Fruit fly (Drosophila melanogaster) whole organism, embryonic: ENCODE results near the gene CG8641.

Experiments used
- Abd-B ChIP-seq: fragments of 200-800 bp; sonication (Bioruptor generic); optimal IDR thresholded peaks from 2 replicates; lab custom pipeline; 2018; ENCODE audit warnings: missing biosample characterization, mild to moderate bottlenecking, missing genetic modification characterization, moderate library complexity
- Atf6 ChIP-seq: fragments of 200-800 bp; sonication (Bioruptor generic); IDR thresholded peaks from 2 replicates; pipeline ENCODE4 v1.3.6; 2022; ENCODE audit warnings: missing biosample characterization, missing genetic modification characterization
- Bteb2 ChIP-seq: fragments of 200-800 bp; sonication (Bioruptor generic); optimal IDR thresholded peaks from 2 replicates; lab custom pipeline; 2016; ENCODE audit warnings: missing biosample characterization, missing genetic modification characterization
- CG10274 ChIP-seq: fragments of 200-800 bp; sonication (Bioruptor generic); optimal IDR thresholded peaks from 3 replicates; lab custom pipeline; 2017; ENCODE audit warnings: missing biosample characterization, mild to moderate bottlenecking, missing genetic modification characterization
- CG10654 ChIP-seq: fragments of 200-800 bp; sonication (Bioruptor generic); optimal IDR thresholded peaks from 2 replicates; lab custom pipeline; 2016; ENCODE audit warnings: missing biosample characterization, missing genetic modification characterization
- CG11723 ChIP-seq: fragments of 200-800 bp; sonication (Bioruptor generic); optimal IDR thresholded peaks from 2 replicates; lab custom pipeline; 2017; ENCODE audit warnings: missing biosample characterization, mild to moderate bottlenecking, missing genetic modification characterization
- CG12942 ChIP-seq: fragments of 200-800 bp; sonication (Bioruptor generic); optimal IDR thresholded peaks from 3 replicates; lab custom pipeline; 2016; ENCODE audit warnings: missing biosample characterization, missing genetic modification characterization
- CG14050 ChIP-seq: fragments of 200-800 bp; sonication (Bioruptor generic); IDR thresholded peaks from 3 replicates; pipeline ENCODE4 v1.3.6; 2022; ENCODE audit warnings: missing biosample characterization, missing genetic modification characterization
- CG14667 ChIP-seq: fragments of 200-800 bp; sonication (Bioruptor generic); IDR thresholded peaks from 2 replicates; pipeline ENCODE4 v1.3.6; 2022; ENCODE audit warnings: missing biosample characterization, missing genetic modification characterization
- CG14710 ChIP-seq: fragments of 200-800 bp; sonication (Bioruptor generic); optimal IDR thresholded peaks from 3 replicates; lab custom pipeline; 2019; ENCODE audit warnings: missing biosample characterization, mild to moderate bottlenecking, missing genetic modification characterization, moderate library complexity
- CG17568 ChIP-seq: fragments of 200-800 bp; sonication (Bioruptor generic); optimal IDR thresholded peaks from 2 replicates; lab custom pipeline; 2018; ENCODE audit warnings: missing biosample characterization, mild to moderate bottlenecking, missing genetic modification characterization, moderate library complexity
- CG18262 ChIP-seq: fragments of 200-800 bp; optimal IDR thresholded peaks from 3 replicates; lab custom pipeline; 2019; ENCODE audit warnings: missing biosample characterization, mild to moderate bottlenecking, missing genetic modification characterization, moderate library complexity
- CG18764 ChIP-seq: fragments of 200-800 bp; sonication (Bioruptor generic); optimal IDR thresholded peaks from 3 replicates; lab custom pipeline; 2016; ENCODE audit warnings: missing biosample characterization, missing genetic modification characterization
- CG2889 ChIP-seq: fragments of 200-800 bp; sonication (Bioruptor generic); IDR thresholded peaks from 3 replicates; pipeline ENCODE4 v1.3.6; 2022; ENCODE audit warnings: missing biosample characterization, missing genetic modification characterization
- CG31365 ChIP-seq: fragments of 200-800 bp; sonication (Bioruptor generic); optimal IDR thresholded peaks from 2 replicates; lab custom pipeline; 2018; ENCODE audit warnings: missing biosample characterization, mild to moderate bottlenecking, missing genetic modification characterization
- CG42726 ChIP-seq: fragments of 200-800 bp; sonication (Bioruptor generic); IDR thresholded peaks from 2 replicates; pipeline ENCODE4 v1.3.6; 2022; ENCODE audit warnings: missing biosample characterization, missing genetic modification characterization; ENCODE audit not compliant: partially characterized antibody
- CG4282 ChIP-seq: fragments of 200-800 bp; sonication (Bioruptor generic); optimal IDR thresholded peaks from 2 replicates; lab custom pipeline; 2016; ENCODE audit warnings: missing biosample characterization, missing genetic modification characterization
- CG6689 ChIP-seq: fragments of 200-800 bp; sonication (Bioruptor generic); IDR thresholded peaks from 2 replicates; pipeline ENCODE4 v1.3.6; 2022; ENCODE audit warnings: missing biosample characterization, missing genetic modification characterization
- CG8290 ChIP-seq, 3 experiments: fragments of 200-800 bp; sonication (Bioruptor generic); optimal IDR thresholded peaks; 2 replicates each; lab custom pipeline; 2016 to 2019; ENCODE audit warnings: missing biosample characterization in 3 of 3, missing genetic modification characterization in 3 of 3, mild to moderate bottlenecking in 2 of 3, moderate library complexity in 1 of 3
- CG9876 ChIP-seq: fragments of 200-800 bp; sonication (Bioruptor generic); optimal IDR thresholded peaks from 2 replicates; lab custom pipeline; 2016; ENCODE audit warnings: missing biosample characterization, missing genetic modification characterization
- Camta ChIP-seq: fragments of 200-800 bp; sonication (Bioruptor generic); optimal IDR thresholded peaks from 2 replicates; lab custom pipeline; 2016; ENCODE audit warnings: missing biosample characterization, missing genetic modification characterization
- Doc3 ChIP-seq: fragments of 200-800 bp; sonication (Bioruptor generic); IDR thresholded peaks from 3 replicates; pipeline ENCODE4 v1.3.6; 2022; ENCODE audit warnings: missing biosample characterization, missing genetic modification characterization; ENCODE audit not compliant: partially characterized antibody
- H15 ChIP-seq: fragments of 200-800 bp; sonication (Bioruptor generic); IDR thresholded peaks from 3 replicates; pipeline ENCODE4 v1.3.6; 2022; ENCODE audit warnings: missing biosample characterization, missing genetic modification characterization
- HLH4C ChIP-seq: fragments of 200-800 bp; sonication (Bioruptor generic); IDR thresholded peaks from 3 replicates; pipeline ENCODE4 v1.3.6; 2022; ENCODE audit warnings: missing biosample characterization, missing genetic modification characterization; ENCODE audit not compliant: partially characterized antibody
- HLHmδ ChIP-seq: fragments of 200-800 bp; sonication (Bioruptor generic); optimal IDR thresholded peaks from 2 replicates; lab custom pipeline; 2018; ENCODE audit warnings: missing biosample characterization, mild to moderate bottlenecking, missing genetic modification characterization, moderate library complexity
- Med ChIP-seq: fragments of 200-800 bp; sonication (Bioruptor generic); peaks from one replicate; lab custom pipeline; 2016; ENCODE audit warnings: missing biosample characterization, missing genetic modification characterization, mild to moderate bottlenecking, inconsistent platforms, moderate library complexity
- Neu2 ChIP-seq: fragments of 200-800 bp; sonication (Bioruptor generic); optimal IDR thresholded peaks from 3 replicates; lab custom pipeline; 2016; ENCODE audit warnings: missing biosample characterization, missing genetic modification characterization, borderline replicate concordance
- Taf1 ChIP-seq: fragments of 200-800 bp; sonication (Bioruptor generic); IDR thresholded peaks from 2 replicates; pipeline ENCODE4 v1.3.6; 2022; ENCODE audit warnings: missing biosample characterization, missing genetic modification characterization
- abd-A ChIP-seq: fragments of 200-800 bp; sonication (Bioruptor generic); optimal IDR thresholded peaks from 3 replicates; lab custom pipeline; 2019; ENCODE audit warnings: missing biosample characterization, mild to moderate bottlenecking, missing genetic modification characterization, moderate library complexity
- aop ChIP-seq: fragments of 200-800 bp; sonication (Bioruptor generic); IDR thresholded peaks from 2 replicates; pipeline ENCODE4 v1.3.6; 2022; ENCODE audit warnings: missing biosample characterization, missing genetic modification characterization
- bigmax ChIP-seq: fragments of 200-800 bp; sonication (Bioruptor generic); optimal IDR thresholded peaks from 2 replicates; lab custom pipeline; 2018; ENCODE audit warnings: missing biosample characterization, mild to moderate bottlenecking, missing genetic modification characterization
- caup ChIP-seq: fragments of 200-800 bp; sonication (Bioruptor generic); optimal IDR thresholded peaks from 3 replicates; lab custom pipeline; 2017; ENCODE audit warnings: missing biosample characterization, mild to moderate bottlenecking, missing genetic modification characterization, moderate library complexity; ENCODE audit not compliant: severe bottlenecking
- chm ChIP-seq: fragments of 200-800 bp; sonication (Bioruptor generic); IDR thresholded peaks from 2 replicates; pipeline ENCODE4 v1.3.6; 2022; ENCODE audit warnings: missing biosample characterization, missing genetic modification characterization
- chn ChIP-seq: fragments of 200-800 bp; sonication (Bioruptor generic); optimal IDR thresholded peaks from 2 replicates; lab custom pipeline; 2016; ENCODE audit warnings: missing biosample characterization, missing genetic modification characterization
- ci ChIP-seq: fragments of 200-800 bp; sonication (Bioruptor generic); IDR thresholded peaks from 3 replicates; pipeline ENCODE4 v1.3.6; 2022; ENCODE audit warnings: missing biosample characterization, missing genetic modification characterization
- dm ChIP-seq: fragments of 200-800 bp; sonication (Bioruptor generic); optimal IDR thresholded peaks from 3 replicates; lab custom pipeline; 2016; ENCODE audit warnings: missing biosample characterization, missing genetic modification characterization
- dpn ChIP-seq, 2 experiments: fragments of 200-800 bp; sonication (Bioruptor generic); optimal IDR thresholded peaks; 3 replicates each; lab custom pipeline; 2016; ENCODE audit warnings: missing biosample characterization in 2 of 2, missing genetic modification characterization in 2 of 2
- ems ChIP-seq: fragments of 200-800 bp; sonication (Bioruptor generic); optimal IDR thresholded peaks from 3 replicates; lab custom pipeline; 2016; ENCODE audit warnings: missing biosample characterization, missing genetic modification characterization
- fd96Cb ChIP-seq: fragments of 200-800 bp; sonication (Bioruptor generic); optimal IDR thresholded peaks from 2 replicates; lab custom pipeline; 2018; ENCODE audit warnings: missing biosample characterization, mild to moderate bottlenecking, missing genetic modification characterization, moderate library complexity
- ftz-f1 ChIP-seq: fragments of 200-800 bp; sonication (Bioruptor generic); optimal IDR thresholded peaks from 2 replicates; lab custom pipeline; 2016; ENCODE audit warnings: missing biosample characterization, missing genetic modification characterization
- gt ChIP-seq: fragments of 200-800 bp; sonication (Bioruptor generic); IDR thresholded peaks from 2 replicates; pipeline ENCODE4 v1.3.6; 2022; ENCODE audit warnings: missing biosample characterization, missing genetic modification characterization
- hkb ChIP-seq, 2 experiments: fragments of 200-800 bp in 1 of 2; fragments of >200 bp in 1 of 2; sonication (Bioruptor generic) in 1 of 2; IDR thresholded peaks in 1 of 2; optimal IDR thresholded peaks in 1 of 2; 2 replicates each; pipeline versions ENCODE4 v1.3.6 to Lab custom; 2017 to 2022; ENCODE audit warnings: missing biosample characterization in 1 of 2, missing genetic modification characterization in 1 of 2
- jumu ChIP-seq: fragments of 200-800 bp; sonication (Bioruptor generic); optimal IDR thresholded peaks from 3 replicates; lab custom pipeline; 2016; ENCODE audit warnings: missing biosample characterization, missing genetic modification characterization
- lola ChIP-seq, 3 experiments: fragments of >200 bp in 2 of 3; fragments of 200-800 bp in 1 of 3; sonication (Bioruptor generic) in 1 of 3; optimal IDR thresholded peaks; 2 replicates each; lab custom pipeline; 2017 to 2019; ENCODE audit warnings: missing biosample characterization in 3 of 3, missing genetic modification characterization in 3 of 3, mild to moderate bottlenecking in 1 of 3, moderate library complexity in 1 of 3
- otp ChIP-seq: fragments of 200-800 bp; sonication (Bioruptor generic); IDR thresholded peaks from 3 replicates; pipeline ENCODE4, ENCODE4 v1.3.6; 2022; ENCODE audit warnings: missing biosample characterization, missing genetic modification characterization
- pita ChIP-seq: fragments of 200-800 bp; sonication (Bioruptor generic); optimal IDR thresholded peaks from 2 replicates; lab custom pipeline; 2017; ENCODE audit warnings: missing biosample characterization, mild to moderate bottlenecking, missing genetic modification characterization
- pum ChIP-seq: fragments of 200-800 bp; sonication (Bioruptor generic); optimal IDR thresholded peaks from 2 replicates; lab custom pipeline; 2016; ENCODE audit warnings: missing biosample characterization, missing genetic modification characterization
- shn ChIP-seq: fragments of 200-800 bp; sonication (Bioruptor generic); optimal IDR thresholded peaks from 3 replicates; lab custom pipeline; 2016; ENCODE audit warnings: missing biosample characterization, missing genetic modification characterization
- sisA ChIP-seq: fragments of 200-800 bp; sonication (Bioruptor generic); IDR thresholded peaks from 2 replicates; pipeline ENCODE4 v1.3.6; 2022; ENCODE audit warnings: missing biosample characterization, missing genetic modification characterization
- sqz ChIP-seq: fragments of 200-800 bp; sonication (Bioruptor generic); optimal IDR thresholded peaks from 3 replicates; lab custom pipeline; 2018; ENCODE audit warnings: missing biosample characterization, mild to moderate bottlenecking, missing genetic modification characterization

CG8641 gene

dm6 chr3L:7090764-7091163 lies 13.5 kb upstream of the CG8641 start (continued):
- TF ChIP-seq jumu (GFP tag; lab: Kevin White, UChicago), result peak; percentile 21
- TF ChIP-seq pita, result no peak
- no peak for TF ChIP-seq aop (GFP tag; lab: Robert Waterston, UW)
- no peak for TF ChIP-seq CG4282
- no peak for TF ChIP-seq CG17568 (GFP tag; lab: Kevin White, UChicago)
- no peak for TF ChIP-seq Doc3 (GFP tag; lab: Robert Waterston, UW)
- TF ChIP-seq chn (GFP tag; lab: Kevin White, UChicago), result peak; percentile 23
- TF ChIP-seq ems, result peak; percentile 62
- TF ChIP-seq CG14050 (GFP tag; lab: Robert Waterston, UW), result peak; percentile 57; the same call in 2 of the 3 replicates
- TF ChIP-seq otp (GFP tag; lab: Robert Waterston, UW), result no peak
- peak; percentile 58 for TF ChIP-seq CG10654
- TF ChIP-seq ci, result peak; percentile 84; the same call in 2 of the 3 replicates
- TF ChIP-seq ftz-f1 (GFP tag; lab: Kevin White, UChicago), result no peak
- TF ChIP-seq dm (GFP tag; lab: Kevin White, UChicago), result peak; percentile 16
- no peak for TF ChIP-seq CG11723 (GFP tag; lab: Kevin White, UChicago)
- TF ChIP-seq CG9876 (GFP tag; lab: Kevin White, UChicago), result no peak
- no peak for TF ChIP-seq lola (GFP tag; optimal IDR thresholded peaks at IDR 0.05; lab: Kevin White, UChicago)
- no peak for TF ChIP-seq CG42726 (GFP tag; lab: Robert Waterston, UW)
- TF ChIP-seq dpn (GFP tag; optimal IDR thresholded peaks at IDR 0.05; lab: Kevin White, UChicago), result peak; percentile 57 to 74
- TF ChIP-seq CG14710 (tag; lab: Kevin White, UChicago), result peak; percentile 29
- TF ChIP-seq CG14667 (GFP tag; lab: Robert Waterston, UW), result peak; percentile 68
- TF ChIP-seq Neu2 (GFP tag; lab: Kevin White, UChicago), result no peak
- no peak for TF ChIP-seq CG8290 (GFP tag; optimal IDR thresholded peaks at IDR 0.05; lab: Kevin White, UChicago)
- peak in 1 of 2 experiments; percentile 46 for TF ChIP-seq CG8290 (tag; optimal IDR thresholded peaks at IDR 0.05; lab: Kevin White, UChicago)
- peak; percentile 77 for TF ChIP-seq Camta
- peak; percentile 76 for TF ChIP-seq sisA (GFP tag; lab: Robert Waterston, UW)
- TF ChIP-seq bigmax (GFP tag; lab: Kevin White, UChicago), result no peak
- peak; percentile 78 for TF ChIP-seq H15 (GFP tag; lab: Robert Waterston, UW)
- TF ChIP-seq CG18764 (GFP tag; lab: Kevin White, UChicago), result peak; percentile 52
- TF ChIP-seq CG10274, result no peak
- TF ChIP-seq fd96Cb (tag; lab: Kevin White, UChicago), result peak; percentile 70
- no peak for TF ChIP-seq shn (GFP tag; lab: Kevin White, UChicago)
- TF ChIP-seq Atf6, result no peak; the same call in 1 of the 2 replicates
- TF ChIP-seq caup (GFP tag; lab: Kevin White, UChicago), result peak; percentile 41
- peak; percentile 9 for TF ChIP-seq CG31365 (tag; lab: Kevin White, UChicago)
- no peak for TF ChIP-seq Taf1 (GFP tag; lab: Robert Waterston, UW)
- peak; percentile 90 for TF ChIP-seq Med
- peak; percentile 76 for TF ChIP-seq CG18262 (tag; lab: Kevin White, UChicago)
- no peak for TF ChIP-seq gt
- no peak for TF ChIP-seq HLH4C
- peak; percentile 78 for TF ChIP-seq CG6689 (GFP tag; lab: Robert Waterston, UW)
- TF ChIP-seq Bteb2, result no peak
- no peak for TF ChIP-seq hkb (optimal IDR thresholded peaks at IDR 0.05; lab: Kevin White, UChicago)
- peak; percentile 78 for TF ChIP-seq hkb (GFP tag; IDR thresholded peaks at IDR 0.05; lab: Robert Waterston, UW)
- TF ChIP-seq sqz (GFP tag; lab: Kevin White, UChicago), result no peak
- peak; percentile 74 for TF ChIP-seq Abd-B (GFP tag; lab: Kevin White, UChicago)
- no peak for TF ChIP-seq HLHmδ (GFP tag; lab: Kevin White, UChicago)
- peak; percentile 10 for TF ChIP-seq CG12942 (GFP tag; lab: Kevin White, UChicago)
- peak; percentile 60 for TF ChIP-seq abd-A (tag; lab: Kevin White, UChicago)
- peak; percentile 48 for TF ChIP-seq pum (GFP tag; lab: Kevin White, UChicago)
- TF ChIP-seq chm (GFP tag; lab: Robert Waterston, UW), result peak; percentile 38; the same call in 1 of the 2 replicates
- no peak for TF ChIP-seq CG2889 (GFP tag; lab: Robert Waterston, UW)
